Fruit fly (Drosophila melanogaster) whole organism, pupa: Measurements from ENCODE around the gene SREBP.

ENCODE experiments used
- CG10348 ChIP-seq: fragments of 200-800 bp; sonication (Bioruptor generic); IDR thresholded peaks from 2 replicates; pipeline ENCODE4 v1.3.6; 2022; ENCODE audit warnings: missing biosample characterization, missing genetic modification characterization
- CG14655 ChIP-seq: fragments of 200-800 bp; sonication (Bioruptor generic); optimal IDR thresholded peaks from 3 replicates; lab custom pipeline; 2017; ENCODE audit warnings: mild to moderate bottlenecking, missing biosample characterization, missing genetic modification reagents, missing genetic modification characterization
- CG8159 ChIP-seq: fragments of 200-800 bp; sonication (Bioruptor generic); optimal IDR thresholded peaks from 3 replicates; lab custom pipeline; 2018; ENCODE audit warnings: missing biosample characterization, mild to moderate bottlenecking, missing genetic modification characterization, moderate library complexity
- Pif1B ChIP-seq: fragments of 200-800 bp; sonication (Bioruptor generic); optimal IDR thresholded peaks from 3 replicates; lab custom pipeline; 2016; ENCODE audit warnings: missing biosample characterization, missing genetic modification characterization

dm6 chr3L:19833227-19833626 is 39.5 kb downstream of the SREBP start:
- no peak for TF ChIP-seq CG8159 (tag; lab: Kevin White, UChicago)
- TF ChIP-seq Pif1B: no peak
- no peak for TF ChIP-seq CG14655 (GFP tag; lab: Kevin White, UChicago)
- TF ChIP-seq CG10348 (GFP tag; lab: Robert Waterston, UW): no peak
